Worm (Caenorhabditis elegans) whole organism, young adult: ENCODE measurements around the gene cpsf-4.

Experiments used
- F49E8.2 ChIP-seq: sonication (generic microtip); optimal IDR thresholded peaks from 3 replicates; lab custom pipeline; 2017; ENCODE audit warnings: missing genetic modification characterization, mild to moderate bottlenecking, missing compliant biosample characterization, antibody characterized with exemption, moderate library complexity; ENCODE audit not compliant: insufficient read depth
- ZK185.1 ChIP-seq: sonication (generic microtip); optimal IDR thresholded peaks from 2 replicates; lab custom pipeline; 2016; ENCODE audit warnings: mild to moderate bottlenecking, missing genetic modification characterization, missing compliant biosample characterization; ENCODE audit not compliant: poor library complexity, severe bottlenecking
- nfya-1 ChIP-seq: sonication (generic microtip); optimal IDR thresholded peaks from 2 replicates; lab custom pipeline; 2017; ENCODE audit warnings: antibody characterized with exemption, missing compliant biosample characterization, missing genetic modification characterization, borderline replicate concordance; ENCODE audit not compliant: insufficient read depth
- nhr-90 ChIP-seq: sonication (generic microtip); optimal IDR thresholded peaks from 2 replicates; lab custom pipeline; 2016; ENCODE audit warnings: missing genotype, mild to moderate bottlenecking, missing genetic modification characterization, missing compliant biosample characterization
- pbrm-1 ChIP-seq: fragments of 200-800 bp; sonication (Bioruptor generic); IDR thresholded peaks from 2 replicates; pipeline ENCODE4 v1.3.6; 2022; ENCODE audit warnings: missing genetic modification reagents, missing genetic modification characterization, missing compliant biosample characterization

- TF ChIP-seq nfya-1 (tag; lab: Kevin White, UChicago) (no peak), nhr-90 (tag; lab: Kevin White, UChicago) (no peak), pbrm-1 (no peak), ZK185.1 (tag; lab: Kevin White, UChicago) (no peak), F49E8.2 (tag; lab: Kevin White, UChicago) (no peak)
Measured at ce11 chrIV:12047552-12048347, 45.5 kb downstream of the cpsf-4 start, which contains the start of gene T12G3.4.
